Worm (Caenorhabditis elegans) whole organism, L2 larva: ENCODE results near the gene C05D11.5.

ENCODE experiments used
- C34F6.9 ChIP-seq: fragments of 150-350 bp; optimal IDR thresholded peaks from 2 replicates; lab custom pipeline; 2014; ENCODE audit warnings: missing biosample characterization, missing genetic modification characterization
- F13H6.1 ChIP-seq: sonication (generic microtip); optimal IDR thresholded peaks from 2 replicates; lab custom pipeline; 2016; ENCODE audit warnings: missing genetic modification characterization, missing compliant biosample characterization
- R02D3.7 ChIP-seq: fragments of 150-350 bp; optimal IDR thresholded peaks from 2 replicates; lab custom pipeline; 2014; ENCODE audit warnings: missing biosample characterization, missing genetic modification characterization
- Y55F3AM.14 ChIP-seq: fragments of 200-800 bp; sonication (Bioruptor generic); optimal IDR thresholded peaks from 2 replicates; lab custom pipeline; 2018; ENCODE audit warnings: mild to moderate bottlenecking, missing genetic modification characterization, missing compliant biosample characterization
- ZK546.5 ChIP-seq: sonication (generic microtip); optimal IDR thresholded peaks from 2 replicates; lab custom pipeline; 2017; ENCODE audit warnings: missing biosample characterization, missing genetic modification characterization
- alr-1 ChIP-seq: fragments of 150-350 bp; optimal IDR thresholded peaks from 2 replicates; lab custom pipeline; 2014; ENCODE audit warnings: missing biosample characterization, missing genetic modification characterization
- aly-2 ChIP-seq: fragments of 150-350 bp; optimal IDR thresholded peaks from 2 replicates; lab custom pipeline; 2014; ENCODE audit warnings: missing biosample characterization, missing genetic modification characterization
- ama-1 ChIP-seq: fragments of 150-350 bp; optimal IDR thresholded peaks from 2 replicates; lab custom pipeline; 2018; ENCODE audit warnings: inconsistent platforms
- blmp-1 ChIP-seq: sonication (generic microtip); optimal IDR thresholded peaks from 2 replicates; lab custom pipeline; 2017; ENCODE audit warnings: missing genetic modification characterization, mild to moderate bottlenecking, missing compliant biosample characterization, antibody characterized with exemption, moderate library complexity; ENCODE audit not compliant: insufficient read depth
- ceh-16 ChIP-seq: fragments of 150-350 bp; optimal IDR thresholded peaks from 2 replicates; lab custom pipeline; 2014; ENCODE audit warnings: missing biosample characterization, missing genetic modification characterization
- ceh-82 ChIP-seq: fragments of 150-350 bp; optimal IDR thresholded peaks from 2 replicates; lab custom pipeline; 2014; ENCODE audit warnings: missing biosample characterization, missing genetic modification characterization
- crh-2 ChIP-seq: sonication (generic microtip); optimal IDR thresholded peaks from 2 replicates; lab custom pipeline; 2017; ENCODE audit warnings: missing biosample characterization, missing genetic modification characterization
- dmd-4 ChIP-seq: sonication (generic microtip); optimal IDR thresholded peaks from 2 replicates; lab custom pipeline; 2017; ENCODE audit warnings: missing biosample characterization, missing genetic modification characterization
- egl-27 ChIP-seq: sonication (generic microtip); optimal IDR thresholded peaks from 3 replicates; lab custom pipeline; 2017; ENCODE audit warnings: missing biosample characterization, missing genetic modification reagents, missing genetic modification characterization
- elt-1 ChIP-seq: fragments of 150-350 bp; optimal IDR thresholded peaks from 2 replicates; lab custom pipeline; 2014; ENCODE audit warnings: missing biosample characterization, missing genetic modification characterization
- elt-3 ChIP-seq: sonication (generic microtip); optimal IDR thresholded peaks from 2 replicates; lab custom pipeline; 2017; ENCODE audit warnings: missing biosample characterization, missing genetic modification characterization
- fos-1 ChIP-seq: fragments of 150-350 bp; optimal IDR thresholded peaks from 2 replicates; lab custom pipeline; 2014; ENCODE audit warnings: missing biosample characterization, missing genetic modification characterization
- gmeb-1 ChIP-seq: fragments of 150-350 bp; optimal IDR thresholded peaks from 2 replicates; lab custom pipeline; 2014; ENCODE audit warnings: missing biosample characterization, missing genetic modification characterization
- lin-11 ChIP-seq: fragments of 150-350 bp; sonication (generic microtip); optimal IDR thresholded peaks from 2 replicates; lab custom pipeline; 2014; ENCODE audit warnings: missing biosample characterization, missing genetic modification characterization, inconsistent platforms, mixed read lengths
- lin-13 ChIP-seq: fragments of 150-350 bp; optimal IDR thresholded peaks from 2 replicates; lab custom pipeline; 2014; ENCODE audit warnings: missing biosample characterization, missing genetic modification reagents, missing genetic modification characterization
- lin-39 ChIP-seq: fragments of 150-350 bp; optimal IDR thresholded peaks from 2 replicates; lab custom pipeline; 2014; ENCODE audit warnings: missing biosample characterization, missing genetic modification reagents, missing genetic modification characterization
- lsy-2 ChIP-seq, 2 experiments: fragments of 150-350 bp in 1 of 2; sonication (generic microtip) in 1 of 2; optimal IDR thresholded peaks; 2 replicates each; lab custom pipeline; 2014 to 2017; ENCODE audit warnings: missing biosample characterization in 2 of 2, missing genetic modification characterization in 2 of 2
- mab-5 ChIP-seq: fragments of 150-350 bp; optimal IDR thresholded peaks from 2 replicates; lab custom pipeline; 2014; ENCODE audit warnings: missing biosample characterization, missing genetic modification characterization
- mbf-1 ChIP-seq: sonication (generic microtip); optimal IDR thresholded peaks from 2 replicates; lab custom pipeline; 2017; ENCODE audit warnings: missing biosample characterization, missing genetic modification characterization
- mdl-1 ChIP-seq, 2 experiments: fragments of 150-350 bp in 1 of 2; sonication (generic microtip) in 1 of 2; optimal IDR thresholded peaks; 2 replicates each; lab custom pipeline; 2017; ENCODE audit warnings: missing biosample characterization in 2 of 2, missing genetic modification characterization in 2 of 2
- nhr-10 ChIP-seq: sonication (generic microtip); optimal IDR thresholded peaks from 2 replicates; lab custom pipeline; 2017; ENCODE audit warnings: missing biosample characterization, missing genetic modification characterization
- nhr-11 ChIP-seq: fragments of 150-350 bp; optimal IDR thresholded peaks from 2 replicates; lab custom pipeline; 2014; ENCODE audit warnings: missing biosample characterization, missing genetic modification characterization
- nhr-12 ChIP-seq: fragments of 150-350 bp; optimal IDR thresholded peaks from 2 replicates; lab custom pipeline; 2014; ENCODE audit warnings: missing biosample characterization, missing genetic modification characterization
- nhr-129 ChIP-seq: fragments of 150-350 bp; optimal IDR thresholded peaks from 2 replicates; lab custom pipeline; 2014; ENCODE audit warnings: missing biosample characterization, missing genetic modification characterization
- nhr-21 ChIP-seq: fragments of 150-350 bp; optimal IDR thresholded peaks from 2 replicates; lab custom pipeline; 2014; ENCODE audit warnings: missing biosample characterization, missing genetic modification characterization
- nhr-23 ChIP-seq: fragments of 150-350 bp; optimal IDR thresholded peaks from 2 replicates; lab custom pipeline; 2014; ENCODE audit warnings: missing biosample characterization, missing genetic modification reagents, missing genetic modification characterization
- nhr-237 ChIP-seq: fragments of 150-350 bp; optimal IDR thresholded peaks from 2 replicates; lab custom pipeline; 2014; ENCODE audit warnings: missing biosample characterization, missing genetic modification characterization
- nhr-25 ChIP-seq: fragments of 150-350 bp; sonication (generic microtip); optimal IDR thresholded peaks from 3 replicates; lab custom pipeline; 2014; ENCODE audit warnings: missing biosample characterization, missing genetic modification characterization
- nhr-6 ChIP-seq: fragments of 150-350 bp; optimal IDR thresholded peaks from 2 replicates; lab custom pipeline; 2014; ENCODE audit warnings: missing biosample characterization, missing genetic modification characterization
- nhr-77 ChIP-seq: fragments of 150-350 bp; optimal IDR thresholded peaks from 2 replicates; lab custom pipeline; 2014; ENCODE audit warnings: missing biosample characterization, missing genetic modification characterization
- peb-1 ChIP-seq: fragments of 150-350 bp; optimal IDR thresholded peaks from 2 replicates; lab custom pipeline; 2014; ENCODE audit warnings: missing biosample characterization, missing genetic modification characterization
- sem-4 ChIP-seq: fragments of 150-350 bp; optimal IDR thresholded peaks from 2 replicates; lab custom pipeline; 2014; ENCODE audit warnings: missing biosample characterization, missing genetic modification reagents, missing genetic modification characterization
- skn-1 ChIP-seq: sonication (generic microtip); optimal IDR thresholded peaks from 2 replicates; lab custom pipeline; 2017; ENCODE audit warnings: missing biosample characterization, missing genetic modification characterization
- sma-3 ChIP-seq: sonication (generic microtip); optimal IDR thresholded peaks from 2 replicates; lab custom pipeline; 2016; ENCODE audit warnings: missing genetic modification reagents, missing genetic modification characterization, missing compliant biosample characterization
- sma-9 ChIP-seq, 2 experiments: fragments of 150-350 bp in 1 of 2; sonication (generic microtip) in 1 of 2; optimal IDR thresholded peaks; 2 replicates each; lab custom pipeline; 2014 to 2016; ENCODE audit warnings: missing genetic modification characterization in 2 of 2, mild to moderate bottlenecking in 1 of 2, missing biosample characterization in 1 of 2, missing compliant biosample characterization in 1 of 2, missing genetic modification reagents in 1 of 2, moderate library complexity in 1 of 2
- snpc-4 ChIP-seq: fragments of 150-350 bp; optimal IDR thresholded peaks from 2 replicates; lab custom pipeline; 2014; ENCODE audit warnings: missing biosample characterization, missing genetic modification characterization
- unc-39 ChIP-seq: fragments of 150-350 bp; optimal IDR thresholded peaks from 2 replicates; lab custom pipeline; 2014; ENCODE audit warnings: missing biosample characterization, missing genetic modification characterization
- unc-55 ChIP-seq: fragments of 150-350 bp; sonication (generic microtip); optimal IDR thresholded peaks from 3 replicates; lab custom pipeline; 2014; ENCODE audit warnings: missing biosample characterization, missing genetic modification reagents, missing genetic modification characterization
- unc-62 ChIP-seq: fragments of 150-350 bp; optimal IDR thresholded peaks from 2 replicates; lab custom pipeline; 2014; ENCODE audit warnings: missing biosample characterization, missing genetic modification reagents, missing genetic modification characterization
- zag-1 ChIP-seq: fragments of 150-350 bp; optimal IDR thresholded peaks from 2 replicates; lab custom pipeline; 2014; ENCODE audit warnings: missing biosample characterization, missing genetic modification characterization
- ztf-1 ChIP-seq: fragments of 200-800 bp; sonication (Bioruptor generic); conservative IDR thresholded peaks from 2 replicates; pipeline ENCODE4 v1.3.6; 2022; ENCODE audit warnings: missing genetic modification characterization, missing compliant biosample characterization
- ztf-11 ChIP-seq: sonication (generic microtip); optimal IDR thresholded peaks from 2 replicates; lab custom pipeline; 2017; ENCODE audit warnings: missing biosample characterization, missing genetic modification characterization
- ztf-4 ChIP-seq: fragments of 150-350 bp; optimal IDR thresholded peaks from 2 replicates; lab custom pipeline; 2014; ENCODE audit warnings: missing biosample characterization, missing genetic modification characterization

The C05D11.5 gene

DNA sequence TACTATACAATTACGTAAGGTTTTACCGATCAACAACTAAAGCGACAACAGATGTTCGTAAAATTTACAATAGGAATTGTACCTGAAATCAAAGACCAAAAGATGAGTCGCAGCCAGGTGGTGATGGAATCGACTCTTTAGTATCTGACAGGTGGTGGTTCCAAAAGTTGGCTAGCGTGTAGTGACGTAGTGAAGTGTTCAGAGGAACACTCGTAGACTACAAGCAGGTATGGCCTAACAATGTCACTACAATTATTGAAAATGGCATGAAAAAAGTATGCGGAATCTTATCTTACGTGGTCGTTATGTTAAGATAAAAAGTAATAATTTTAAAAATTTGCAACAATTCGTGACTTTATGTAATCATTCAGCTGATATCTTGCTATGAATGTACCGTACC is 9.7 kb upstream of the C05D11.5 start:
- TF ChIP-seq ceh-82 = no peak
- no peak for TF ChIP-seq gmeb-1 (tag; lab: Kevin White, UChicago)
- peak; percentile 44 for TF ChIP-seq ama-1 (lab: Kevin White, UChicago)
- TF ChIP-seq elt-3 (tag; lab: Kevin White, UChicago) = no peak
- no peak for TF ChIP-seq peb-1 (tag; lab: Kevin White, UChicago)

ce11 chrIII:6420995-6421404 is 9.2 kb upstream of the C05D11.5 start:
- TF ChIP-seq mdl-1 (tag; optimal IDR thresholded peaks at IDR 0.05; lab: Kevin White, UChicago) = peak; percentile 95 to 97
- no peak for TF ChIP-seq skn-1 (tag; lab: Kevin White, UChicago)
- no peak for TF ChIP-seq unc-39 (tag; lab: Kevin White, UChicago)
- TF ChIP-seq lin-13 (GFP tag; lab: Kevin White, UChicago) = peak; percentile 59
- TF ChIP-seq zag-1 (tag; lab: Kevin White, UChicago) = peak; percentile 47
- peak; percentile 89 for TF ChIP-seq Y55F3AM.14
- TF ChIP-seq egl-27 = peak; percentile 42
- TF ChIP-seq unc-55 = peak; percentile 63
- TF ChIP-seq ztf-4 (tag; lab: Kevin White, UChicago) = peak; percentile 35
- no peak for TF ChIP-seq nhr-11 (tag; lab: Kevin White, UChicago)
- peak; percentile 92 for TF ChIP-seq nhr-25 (tag; lab: Kevin White, UChicago)
- TF ChIP-seq nhr-129 = peak; percentile 44
- TF ChIP-seq sem-4 (tag; lab: Kevin White, UChicago) = peak; percentile 81
- TF ChIP-seq C34F6.9 (tag; lab: Kevin White, UChicago) = peak; percentile 88
- TF ChIP-seq lsy-2 (tag; optimal IDR thresholded peaks at IDR 0.05; lab: Kevin White, UChicago) = peak; percentile 53 to 89
- TF ChIP-seq ZK546.5 (tag; lab: Kevin White, UChicago) = peak; percentile 24
- TF ChIP-seq nhr-23 (tag; lab: Kevin White, UChicago) = no peak
- TF ChIP-seq gmeb-1 (tag; lab: Kevin White, UChicago) = peak; percentile 85
- TF ChIP-seq blmp-1 = peak; percentile 83
- TF ChIP-seq elt-1 (tag; lab: Kevin White, UChicago) = peak; percentile 1
- no peak for TF ChIP-seq ztf-1 (GFP tag; lab: Robert Waterston, UW)
- TF ChIP-seq mab-5 (tag; lab: Kevin White, UChicago) = peak; percentile 83
- peak; percentile 58 for TF ChIP-seq fos-1 (tag; lab: Kevin White, UChicago)
- no peak for TF ChIP-seq snpc-4
- no peak for TF ChIP-seq elt-3 (tag; lab: Kevin White, UChicago)
- no peak for TF ChIP-seq ztf-11 (tag; lab: Kevin White, UChicago)
- TF ChIP-seq nhr-6 (tag; lab: Kevin White, UChicago) = peak; percentile 50
- no peak for TF ChIP-seq nhr-12 (tag; lab: Kevin White, UChicago)
- TF ChIP-seq alr-1 (tag; lab: Kevin White, UChicago) = no peak
- no peak for TF ChIP-seq nhr-77 (tag; lab: Kevin White, UChicago)
- TF ChIP-seq unc-62 (GFP tag; lab: Kevin White, UChicago) = peak; percentile 66
- peak; percentile 96 for TF ChIP-seq nhr-21 (tag; lab: Kevin White, UChicago)
- TF ChIP-seq crh-2 (tag; lab: Kevin White, UChicago) = peak; percentile 85
- peak; percentile 95 for TF ChIP-seq sma-3
- TF ChIP-seq R02D3.7 = no peak
- TF ChIP-seq ceh-16 (tag; lab: Kevin White, UChicago) = peak; percentile 53
- TF ChIP-seq lin-39 (tag; lab: Kevin White, UChicago) = no peak
- peak; percentile 71 for TF ChIP-seq lin-11 (tag; lab: Kevin White, UChicago)
- peak; percentile 55 for TF ChIP-seq ceh-82
- peak; percentile 46 for TF ChIP-seq nhr-10 (tag; lab: Kevin White, UChicago)
- TF ChIP-seq peb-1 (tag; lab: Kevin White, UChicago) = no peak
- TF ChIP-seq dmd-4 (tag; lab: Kevin White, UChicago) = no peak
- no peak for TF ChIP-seq ama-1 (lab: Kevin White, UChicago)
- TF ChIP-seq F13H6.1 = peak; percentile 94
- TF ChIP-seq mbf-1 (tag; lab: Kevin White, UChicago) = no peak
- no peak for TF ChIP-seq aly-2
- no peak for TF ChIP-seq nhr-237 (tag; lab: Kevin White, UChicago)
- peak; percentile 97 for TF ChIP-seq sma-9 (GFP tag; optimal IDR thresholded peaks at IDR 0.05; lab: Kevin White, UChicago)
- no peak for TF ChIP-seq sma-9 (tag; optimal IDR thresholded peaks at IDR 0.05; lab: Kevin White, UChicago)
